Worm (Caenorhabditis elegans) whole organism, early embryonic: ENCODE measurements around the gene dpy-28.

ENCODE experiments used
- B0310.2 ChIP-seq: sonication (generic microtip); optimal IDR thresholded peaks from 2 replicates; lab custom pipeline; 2016; ENCODE audit warnings: mild to moderate bottlenecking, missing genetic modification characterization, missing compliant biosample characterization
- F13C5.2 ChIP-seq: sonication (generic microtip); optimal IDR thresholded peaks from 2 replicates; lab custom pipeline; 2017; ENCODE audit warnings: mild to moderate bottlenecking, missing genetic modification characterization, inconsistent platforms, missing compliant biosample characterization
- aly-1 ChIP-seq: sonication (generic microtip); optimal IDR thresholded peaks from 2 replicates; lab custom pipeline; 2016; ENCODE audit warnings: missing genetic modification characterization, missing compliant biosample characterization
- ama-1 ChIP-seq: fragments of 150-350 bp; optimal IDR thresholded peaks from 2 replicates; lab custom pipeline; 2014
- ceh-13 ChIP-seq: fragments of 200-800 bp; sonication (Bioruptor generic); optimal IDR thresholded peaks from 2 replicates; lab custom pipeline; 2018; ENCODE audit warnings: mild to moderate bottlenecking, missing genetic modification characterization, missing compliant biosample characterization
- ceh-36 ChIP-seq: sonication (generic microtip); optimal IDR thresholded peaks from 2 replicates; lab custom pipeline; 2016; ENCODE audit warnings: missing genetic modification characterization, inconsistent platforms, missing compliant biosample characterization
- ets-7 ChIP-seq: sonication (generic microtip); optimal IDR thresholded peaks from 2 replicates; lab custom pipeline; 2016; ENCODE audit warnings: missing genotype, missing genetic modification characterization, missing compliant biosample characterization
- flt-1 ChIP-seq: fragments of 200-800 bp; sonication (Bioruptor generic); IDR thresholded peaks from 2 replicates; pipeline ENCODE4 v1.3.6; 2022; ENCODE audit warnings: missing genetic modification characterization, missing compliant biosample characterization
- hmbx-1 ChIP-seq: sonication (generic microtip); optimal IDR thresholded peaks from 2 replicates; lab custom pipeline; 2016; ENCODE audit warnings: mild to moderate bottlenecking, missing genetic modification characterization, missing compliant biosample characterization
- hmg-4 ChIP-seq: fragments of 200-800 bp; sonication (Bioruptor generic); optimal IDR thresholded peaks from 2 replicates; lab custom pipeline; 2018; ENCODE audit warnings: mild to moderate bottlenecking, missing genetic modification characterization, missing compliant biosample characterization
- hnd-1 ChIP-seq: sonication (generic microtip); optimal IDR thresholded peaks from 2 replicates; lab custom pipeline; 2016; ENCODE audit warnings: missing genetic modification characterization, missing compliant biosample characterization
- pes-1 ChIP-seq: fragments of 200-800 bp; sonication (Bioruptor generic); IDR thresholded peaks from 2 replicates; pipeline ENCODE4 v1.3.6; 2022; ENCODE audit warnings: missing genetic modification reagents, missing genetic modification characterization, missing compliant biosample characterization
- scrt-1 ChIP-seq: fragments of 200-800 bp; sonication (Bioruptor generic); IDR thresholded peaks from 2 replicates; pipeline ENCODE4 v1.3.6; 2022; ENCODE audit warnings: missing genetic modification characterization, missing compliant biosample characterization
- sea-1 ChIP-seq: fragments of 200-800 bp; sonication (Bioruptor generic); conservative IDR thresholded peaks from 2 replicates; pipeline ENCODE4 v1.3.6; 2022; ENCODE audit warnings: missing genetic modification characterization, missing compliant biosample characterization
- tbx-11 ChIP-seq: fragments of 200-800 bp; sonication (Bioruptor generic); IDR thresholded peaks from 2 replicates; pipeline ENCODE4 v1.3.6; 2022; ENCODE audit warnings: missing genetic modification characterization, missing compliant biosample characterization
- tbx-37 ChIP-seq: fragments of 200-800 bp; sonication (Bioruptor generic); conservative IDR thresholded peaks from 2 replicates; pipeline ENCODE4 v1.3.6; 2022; ENCODE audit warnings: missing genetic modification reagents, missing genetic modification characterization, missing compliant biosample characterization
- tra-4 ChIP-seq: sonication (generic microtip); optimal IDR thresholded peaks from 2 replicates; lab custom pipeline; 2017; ENCODE audit warnings: missing genetic modification characterization, missing compliant biosample characterization

The dpy-28 gene

ce11 chrIII:10763032-10763431, at the start of gene dpy-28:
dpy-28 (plus strand) TSS chrIII:10763131.
- TF ChIP-seq sea-1 (GFP tag; lab: Robert Waterston, UW) (no peak), hnd-1 (tag; lab: Kevin White, UChicago) (no peak), pes-1 (no peak)

- TF ChIP-seq tra-4 (tag; lab: Kevin White, UChicago) (no peak), scrt-1 (GFP tag; lab: Robert Waterston, UW) (no peak), hnd-1 (tag; lab: Kevin White, UChicago) (no peak), flt-1 (GFP tag; lab: Robert Waterston, UW) (no peak), F13C5.2 (tag; lab: Kevin White, UChicago) (no peak), sea-1 (GFP tag; lab: Robert Waterston, UW) (no peak), ets-7 (tag; lab: Kevin White, UChicago) (no peak), ama-1 (lab: Kevin White, UChicago) (no peak), ceh-36 (tag; lab: Kevin White, UChicago) (no peak), aly-1 (no peak), hmbx-1 (tag; lab: Kevin White, UChicago) (no peak), tbx-11 (no peak), hmg-4 (GFP tag; lab: Kevin White, UChicago) (no peak), B0310.2 (tag; lab: Kevin White, UChicago) (no peak), pes-1 (no peak), ceh-13 (GFP tag; lab: Kevin White, UChicago) (no peak), tbx-37 (GFP tag; lab: Robert Waterston, UW) (no peak)
These were observed 48.4 kb upstream of the dpy-28 start for ce11 chrIII:10714541-10714940.

ce11 chrIII:10716091-10716490, 46.8 kb upstream of the dpy-28 start, which contains the start of gene W09D10.4:
W09D10.4 (minus strand) TSS chrIII:10716191.
- TF ChIP-seq ceh-36 (tag; lab: Kevin White, UChicago), result no peak
- TF ChIP-seq pes-1, result no peak
- TF ChIP-seq tbx-37 (GFP tag; lab: Robert Waterston, UW), result no peak

- no peak for TF ChIP-seq flt-1 (GFP tag; lab: Robert Waterston, UW)
- no peak for TF ChIP-seq scrt-1 (GFP tag; lab: Robert Waterston, UW)
- no peak for TF ChIP-seq tbx-11
- TF ChIP-seq ets-7 (tag; lab: Kevin White, UChicago), result no peak
- TF ChIP-seq pes-1, result no peak
- no peak for TF ChIP-seq hmbx-1 (tag; lab: Kevin White, UChicago)
- TF ChIP-seq hnd-1 (tag; lab: Kevin White, UChicago), result no peak
- TF ChIP-seq ceh-13 (GFP tag; lab: Kevin White, UChicago), result no peak
These were observed 45.5 kb upstream of the dpy-28 start for ce11 chrIII:10717479-10717878.

- TF ChIP-seq hmg-4 (GFP tag; lab: Kevin White, UChicago) (no peak), aly-1 (no peak), hmbx-1 (tag; lab: Kevin White, UChicago) (no peak), B0310.2 (tag; lab: Kevin White, UChicago) (no peak), ama-1 (lab: Kevin White, UChicago) (no peak), tbx-37 (GFP tag; lab: Robert Waterston, UW) (no peak), pes-1 (no peak), tbx-11 (no peak), scrt-1 (GFP tag; lab: Robert Waterston, UW) (no peak), flt-1 (GFP tag; lab: Robert Waterston, UW) (no peak), tra-4 (tag; lab: Kevin White, UChicago) (no peak)
These were observed 44.9 kb upstream of the dpy-28 start for ce11 chrIII:10718078-10718477.

ce11 chrIII:10719057-10719456, 43.9 kb upstream of the dpy-28 start:
- TF ChIP-seq ceh-13 (GFP tag; lab: Kevin White, UChicago) (no peak), aly-1 (no peak), hmbx-1 (tag; lab: Kevin White, UChicago) (no peak), pes-1 (no peak), ama-1 (lab: Kevin White, UChicago) (no peak), sea-1 (GFP tag; lab: Robert Waterston, UW) (no peak), flt-1 (GFP tag; lab: Robert Waterston, UW) (no peak), hmg-4 (GFP tag; lab: Kevin White, UChicago) (no peak), hnd-1 (tag; lab: Kevin White, UChicago) (no peak)

ce11 chrIII:10720170-10720569, 42.8 kb upstream of the dpy-28 start:
- TF ChIP-seq scrt-1 (GFP tag; lab: Robert Waterston, UW) (no peak), ama-1 (lab: Kevin White, UChicago) (no peak), hmg-4 (GFP tag; lab: Kevin White, UChicago) (peak; percentile 6), flt-1 (GFP tag; lab: Robert Waterston, UW) (0 out of 2 replicates have a peak, but pooled peaks have one; percentile 20), ceh-36 (tag; lab: Kevin White, UChicago) (no peak), pes-1 (no peak), F13C5.2 (tag; lab: Kevin White, UChicago) (peak; percentile 40)

- TF ChIP-seq flt-1 (GFP tag; lab: Robert Waterston, UW), result no peak
- TF ChIP-seq sea-1 (GFP tag; lab: Robert Waterston, UW), result no peak
- TF ChIP-seq hnd-1 (tag; lab: Kevin White, UChicago), result no peak
- no peak for TF ChIP-seq B0310.2 (tag; lab: Kevin White, UChicago)
- TF ChIP-seq tbx-37 (GFP tag; lab: Robert Waterston, UW), result no peak
- no peak for TF ChIP-seq pes-1
- no peak for TF ChIP-seq ceh-36 (tag; lab: Kevin White, UChicago)
- no peak for TF ChIP-seq hmg-4 (GFP tag; lab: Kevin White, UChicago)
- no peak for TF ChIP-seq tbx-11
- no peak for TF ChIP-seq F13C5.2 (tag; lab: Kevin White, UChicago)
- no peak for TF ChIP-seq hmbx-1 (tag; lab: Kevin White, UChicago)
- no peak for TF ChIP-seq tra-4 (tag; lab: Kevin White, UChicago)
- no peak for TF ChIP-seq ama-1 (lab: Kevin White, UChicago)
- TF ChIP-seq ets-7 (tag; lab: Kevin White, UChicago), result no peak
- TF ChIP-seq ceh-13 (GFP tag; lab: Kevin White, UChicago), result no peak
These were observed 41.9 kb upstream of the dpy-28 start for ce11 chrIII:10721056-10721455.
